Fruit fly (Drosophila melanogaster): ENCODE data around the gene Tak1.

Tak1 gene

DNA sequence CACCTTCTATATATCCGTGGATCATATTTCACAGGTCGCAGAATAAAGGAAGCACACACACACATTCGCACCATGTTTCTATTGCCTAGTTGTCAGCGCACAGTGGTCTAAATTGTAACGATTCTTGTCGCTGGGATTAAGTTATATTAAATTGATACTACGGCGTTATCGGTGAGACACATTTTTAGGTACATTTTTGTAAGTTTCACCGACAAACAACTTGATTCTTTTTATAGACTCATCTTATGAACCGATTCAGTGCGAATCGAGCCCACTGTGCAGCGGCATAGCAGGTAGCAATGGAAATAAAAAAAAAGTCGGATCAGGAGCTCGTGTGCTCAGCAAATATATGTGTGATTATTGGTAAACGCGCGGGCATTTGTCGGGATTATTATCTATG lies 44.3 kb downstream of the Tak1 start (continued):
- TF ChIP-seq eyg (GFP tag; optimal IDR thresholded peaks at IDR 0.05) (no peak), Atf3 (GFP tag; optimal IDR thresholded peaks at IDR 0.05) (peak; percentile 68), run (tag; optimal IDR thresholded peaks at IDR 0.05) (peak; percentile 14), exex (tag; optimal IDR thresholded peaks at IDR 0.05) (no peak), bcd (GFP tag; optimal IDR thresholded peaks at IDR 0.05) (peak; percentile 66), ham (GFP tag; IDR thresholded peaks at IDR 0.05) (no peak), Lpt (GFP tag; optimal IDR thresholded peaks at IDR 0.05) (no peak), grau (tag; optimal IDR thresholded peaks at IDR 0.05) (peak; percentile 71), CG1603 (tag; optimal IDR thresholded peaks at IDR 0.05) (no peak), az2 (GFP tag; optimal IDR thresholded peaks at IDR 0.05) (peak; percentile 78), repo (GFP tag; optimal IDR thresholded peaks at IDR 0.05) (peak; percentile 75), Drgx (GFP tag; IDR thresholded peaks at IDR 0.05) (peak; percentile 66), E2f1 (GFP tag; IDR thresholded peaks at IDR 0.05) (peak; percentile 65), kni (GFP tag; optimal IDR thresholded peaks at IDR 0.05) (no peak), CG2712 (tag; optimal IDR thresholded peaks at IDR 0.05) (no peak), CG15479 (GFP tag; optimal IDR thresholded peaks at IDR 0.05) (peak; percentile 4), Mrtf (GFP tag; IDR thresholded peaks at IDR 0.05) (no peak), so (GFP tag; IDR thresholded peaks at IDR 0.05) (peak; percentile 80), CG18476 (GFP tag; optimal IDR thresholded peaks at IDR 0.05) (peak; percentile 35), Optix (GFP tag; IDR thresholded peaks at IDR 0.05) (peak; percentile 83), fd64A (GFP tag; optimal IDR thresholded peaks at IDR 0.05) (no peak), seq (GFP tag; IDR thresholded peaks at IDR 0.05) (peak; percentile 61), CG17361 (GFP tag; IDR thresholded peaks at IDR 0.05) (no peak), fu2 (GFP tag; optimal IDR thresholded peaks at IDR 0.05) (peak; percentile 51), Fer3 (tag; optimal IDR thresholded peaks at IDR 0.05) (peak; percentile 69), sd (tag; optimal IDR thresholded peaks at IDR 0.05) (no peak), Gsc (GFP tag; IDR thresholded peaks at IDR 0.05) (no peak), btn (GFP tag; optimal IDR thresholded peaks at IDR 0.05) (peak; percentile 29), vfl (GFP tag; optimal IDR thresholded peaks at IDR 0.05) (peak; percentile 74), pros (GFP tag; optimal IDR thresholded peaks at IDR 0.05) (no peak), gro (GFP tag; optimal IDR thresholded peaks at IDR 0.05) (peak; percentile 71), al (GFP tag; IDR thresholded peaks at IDR 0.05) (no peak), CG5245 (GFP tag; optimal IDR thresholded peaks at IDR 0.05) (peak; percentile 47), insv (GFP tag; optimal IDR thresholded peaks at IDR 0.05) (no peak), tx (GFP tag; optimal IDR thresholded peaks at IDR 0.05) (peak; percentile 66), mam (GFP tag; optimal IDR thresholded peaks at IDR 0.05) (peak; percentile 77), Bteb2 (GFP tag; optimal IDR thresholded peaks at IDR 0.05) (peak; percentile 64), otp (GFP tag; IDR thresholded peaks at IDR 0.05) (peak; percentile 73), Hr78 (GFP tag; optimal IDR thresholded peaks at IDR 0.05) (no peak), ci (GFP tag; IDR thresholded peaks at IDR 0.05) (peak; percentile 91), CG3995 (GFP tag; optimal IDR thresholded peaks at IDR 0.05) (peak; percentile 2), Aef1 (GFP tag; IDR thresholded peaks at IDR 0.05) (peak; percentile 69), tup (GFP tag; optimal IDR thresholded peaks at IDR 0.05) (peak; percentile 7), ERR (GFP tag; optimal IDR thresholded peaks at IDR 0.05) (peak; percentile 59), CG10147 (GFP tag; optimal IDR thresholded peaks at IDR 0.05) (no peak), dm (GFP tag; optimal IDR thresholded peaks at IDR 0.05) (peak; percentile 33), CG9215 (GFP tag; IDR thresholded peaks at IDR 0.05) (no peak), ro (GFP tag; IDR thresholded peaks at IDR 0.05) (no peak), CG30431 (GFP tag; optimal IDR thresholded peaks at IDR 0.05) (peak; percentile 71), dati (GFP tag; IDR thresholded peaks at IDR 0.05) (no peak), CG18599 (GFP tag; optimal IDR thresholded peaks at IDR 0.05) (peak; percentile 79), bbx (GFP tag; IDR thresholded peaks at IDR 0.05; ENCODE audit: partially characterized antibody) (no peak), CG6689 (GFP tag; IDR thresholded peaks at IDR 0.05) (peak; percentile 54; the same call in 1 of the 2 replicates)
